Worm (Caenorhabditis elegans) whole organism, mixed stage, embryonic: ENCODE measurements around the gene ZK616.3.
A peak's percentile ranks its signal among the peaks of the same experiment; 100 is the strongest.

Source experiments
- M03D4.4 ChIP-seq: sonication (generic microtip); optimal IDR thresholded peaks from 2 replicates; lab custom pipeline; 2017; ENCODE audit warnings: mild to moderate bottlenecking, missing genetic modification characterization, missing compliant biosample characterization
- bed-3 ChIP-seq: fragments of 200-800 bp; sonication (Bioruptor generic); optimal IDR thresholded peaks from 3 replicates; lab custom pipeline; 2018; ENCODE audit warnings: mild to moderate bottlenecking, missing genetic modification characterization, moderate library complexity, missing compliant biosample characterization
- blmp-1 ChIP-seq: fragments of 150-350 bp; optimal IDR thresholded peaks from 2 replicates; lab custom pipeline; 2014; ENCODE audit warnings: missing biosample characterization, missing genetic modification characterization
- ceh-39 ChIP-seq: fragments of 150-350 bp; optimal IDR thresholded peaks from 2 replicates; lab custom pipeline; 2014; ENCODE audit warnings: missing biosample characterization, missing genetic modification characterization
- ceh-43 ChIP-seq: fragments of 200-800 bp; sonication (Bioruptor generic); optimal IDR thresholded peaks from 2 replicates; lab custom pipeline; 2018; ENCODE audit warnings: mild to moderate bottlenecking, missing genetic modification characterization, moderate library complexity, missing compliant biosample characterization
- ces-1 ChIP-seq: fragments of 150-350 bp; optimal IDR thresholded peaks from 2 replicates; lab custom pipeline; 2014; ENCODE audit warnings: missing biosample characterization, missing genetic modification reagents, missing genetic modification characterization
- drap-1 ChIP-seq: fragments of 200-800 bp; sonication (Bioruptor generic); optimal IDR thresholded peaks from 3 replicates; lab custom pipeline; 2018; ENCODE audit warnings: mild to moderate bottlenecking, missing genetic modification characterization, missing compliant biosample characterization
- elt-1 ChIP-seq: sonication (generic microtip); optimal IDR thresholded peaks from 2 replicates; lab custom pipeline; 2017; ENCODE audit warnings: missing genetic modification characterization, mild to moderate bottlenecking, missing compliant biosample characterization, antibody characterized with exemption, moderate library complexity, borderline replicate concordance; ENCODE audit not compliant: insufficient read depth
- flh-1 ChIP-seq: fragments of 200-800 bp; sonication (Bioruptor generic); optimal IDR thresholded peaks from 2 replicates; lab custom pipeline; 2018; ENCODE audit warnings: mild to moderate bottlenecking, missing genetic modification characterization, moderate library complexity, missing compliant biosample characterization
- ham-2 ChIP-seq: fragments of 200-800 bp; sonication (Bioruptor generic); optimal IDR thresholded peaks from 2 replicates; lab custom pipeline; 2018; ENCODE audit warnings: mild to moderate bottlenecking, missing genetic modification characterization, missing compliant biosample characterization
- hlh-1 ChIP-seq: fragments of 150-350 bp; optimal IDR thresholded peaks from 2 replicates; lab custom pipeline; 2014; ENCODE audit warnings: missing biosample characterization, missing genetic modification reagents, missing genetic modification characterization
- lin-13 ChIP-seq: fragments of 150-350 bp; optimal IDR thresholded peaks from 2 replicates; lab custom pipeline; 2014; ENCODE audit warnings: missing biosample characterization, missing genetic modification characterization
- lin-32 ChIP-seq: fragments of 200-800 bp; sonication (Bioruptor generic); optimal IDR thresholded peaks from 2 replicates; lab custom pipeline; 2018; ENCODE audit warnings: mild to moderate bottlenecking, missing genetic modification characterization, missing compliant biosample characterization
- lsy-2 ChIP-seq: fragments of 150-350 bp; optimal IDR thresholded peaks from 2 replicates; lab custom pipeline; 2014; ENCODE audit warnings: missing biosample characterization, missing genetic modification characterization
- mab-5 ChIP-seq: fragments of 150-350 bp; optimal IDR thresholded peaks from 2 replicates; lab custom pipeline; 2014; ENCODE audit warnings: missing biosample characterization, missing genetic modification characterization
- mep-1 ChIP-seq: fragments of 150-350 bp; optimal IDR thresholded peaks from 2 replicates; lab custom pipeline; 2017; ENCODE audit warnings: missing biosample characterization, missing genetic modification reagents, missing genetic modification characterization, inconsistent platforms
- mls-2 ChIP-seq: sonication (generic microtip); optimal IDR thresholded peaks from 2 replicates; lab custom pipeline; 2016; ENCODE audit warnings: mild to moderate bottlenecking, missing genetic modification characterization, moderate library complexity, missing compliant biosample characterization
- nhr-12 ChIP-seq: fragments of 150-350 bp; optimal IDR thresholded peaks from 2 replicates; lab custom pipeline; 2014; ENCODE audit warnings: missing biosample characterization, missing genetic modification characterization
- nhr-2 ChIP-seq: fragments of 150-350 bp; optimal IDR thresholded peaks from 2 replicates; lab custom pipeline; 2014; ENCODE audit warnings: missing biosample characterization, missing genetic modification characterization
- nhr-28 ChIP-seq: fragments of 150-350 bp; optimal IDR thresholded peaks from 2 replicates; lab custom pipeline; 2014; ENCODE audit warnings: missing biosample characterization, missing genetic modification characterization
- nhr-76 ChIP-seq: sonication (generic microtip); optimal IDR thresholded peaks from 2 replicates; lab custom pipeline; 2017; ENCODE audit warnings: missing biosample characterization, missing genetic modification characterization
- pha-4 ChIP-seq: fragments of 150-350 bp; optimal IDR thresholded peaks from 2 replicates; lab custom pipeline; 2018; ENCODE audit warnings: missing biosample characterization, missing genetic modification reagents, missing genetic modification characterization
- sem-2 ChIP-seq: fragments of 200-800 bp; sonication (Bioruptor generic); optimal IDR thresholded peaks from 2 replicates; lab custom pipeline; 2018; ENCODE audit warnings: mild to moderate bottlenecking, missing genetic modification characterization, missing compliant biosample characterization
- snpc-4 ChIP-seq: fragments of 150-350 bp; optimal IDR thresholded peaks from 2 replicates; lab custom pipeline; 2014; ENCODE audit warnings: missing biosample characterization, missing genetic modification characterization
- sptf-1 ChIP-seq: sonication (generic microtip); optimal IDR thresholded peaks from 2 replicates; lab custom pipeline; 2017; ENCODE audit warnings: mild to moderate bottlenecking, missing genetic modification characterization, moderate library complexity, missing compliant biosample characterization
- unc-120 ChIP-seq: sonication (generic microtip); optimal IDR thresholded peaks from 2 replicates; lab custom pipeline; 2017; ENCODE audit warnings: missing genetic modification characterization, missing compliant biosample characterization; ENCODE audit not compliant: poor library complexity, severe bottlenecking
- unc-39 ChIP-seq: fragments of 150-350 bp; optimal IDR thresholded peaks from 2 replicates; lab custom pipeline; 2014; ENCODE audit warnings: missing biosample characterization, missing genetic modification characterization
- unc-62 ChIP-seq: fragments of 150-350 bp; optimal IDR thresholded peaks from 2 replicates; lab custom pipeline; 2014; ENCODE audit warnings: missing biosample characterization, missing genetic modification reagents, missing genetic modification characterization
- zip-8 ChIP-seq: fragments of 150-350 bp; optimal IDR thresholded peaks from 2 replicates; lab custom pipeline; 2014; ENCODE audit warnings: missing biosample characterization, missing genetic modification characterization
- ztf-11 ChIP-seq: fragments of 150-350 bp; optimal IDR thresholded peaks from 2 replicates; lab custom pipeline; 2014; ENCODE audit warnings: missing biosample characterization, missing genetic modification characterization

The ZK616.3 gene

ce11 chrIV:5370914-5371313 lies 26.0 kb upstream of the ZK616.3 start (continued):
- TF ChIP-seq lsy-2 (tag; lab: Kevin White, UChicago) (peak; percentile 54), pha-4 (tag; lab: Kevin White, UChicago) (no peak)

- TF ChIP-seq flh-1 (GFP tag; lab: Kevin White, UChicago) = no peak
- no peak for TF ChIP-seq ceh-43 (GFP tag; lab: Kevin White, UChicago)
- no peak for TF ChIP-seq hlh-1
These were observed 22.5 kb upstream of the ZK616.3 start for ce11 chrIV:5374321-5374720.

ce11 chrIV:5374946-5375345 lies 21.9 kb upstream of the ZK616.3 start:
- TF ChIP-seq snpc-4 (tag; lab: Kevin White, UChicago) (no peak), drap-1 (GFP tag; lab: Kevin White, UChicago) (no peak), ces-1 (GFP tag; lab: Kevin White, UChicago) (no peak), M03D4.4 (tag; lab: Kevin White, UChicago) (no peak)

ce11 chrIV:5377062-5377461 lies 19.8 kb upstream of the ZK616.3 start, which contains the start of gene elo-5:
TSS of gene elo-5 (minus strand) at chrIV:5377117.
- TF ChIP-seq blmp-1 (no peak), mls-2 (tag; lab: Kevin White, UChicago) (no peak), snpc-4 (tag; lab: Kevin White, UChicago) (no peak), pha-4 (tag; lab: Kevin White, UChicago) (no peak), zip-8 (tag; lab: Kevin White, UChicago) (no peak), elt-1 (tag; lab: Kevin White, UChicago) (no peak), nhr-2 (tag; lab: Kevin White, UChicago) (no peak), ztf-11 (tag; lab: Kevin White, UChicago) (no peak), nhr-76 (tag; lab: Kevin White, UChicago) (no peak), sptf-1 (tag; lab: Kevin White, UChicago) (no peak), unc-39 (tag; lab: Kevin White, UChicago) (no peak), ceh-39 (tag; lab: Kevin White, UChicago) (no peak), sem-2 (GFP tag; lab: Kevin White, UChicago) (no peak), M03D4.4 (tag; lab: Kevin White, UChicago) (no peak), lin-13 (tag; lab: Kevin White, UChicago) (no peak), ham-2 (no peak), ces-1 (GFP tag; lab: Kevin White, UChicago) (no peak)

- TF ChIP-seq M03D4.4 (tag; lab: Kevin White, UChicago) = no peak
- TF ChIP-seq lin-32 (GFP tag; lab: Kevin White, UChicago) = no peak
- TF ChIP-seq ztf-11 (tag; lab: Kevin White, UChicago) = no peak
- no peak for TF ChIP-seq nhr-12
- TF ChIP-seq blmp-1 = no peak
- TF ChIP-seq nhr-28 (tag; lab: Kevin White, UChicago) = no peak
- TF ChIP-seq elt-1 (tag; lab: Kevin White, UChicago) = no peak
- no peak for TF ChIP-seq ceh-43 (GFP tag; lab: Kevin White, UChicago)
- no peak for TF ChIP-seq unc-39 (tag; lab: Kevin White, UChicago)
- TF ChIP-seq mep-1 (tag; lab: Kevin White, UChicago) = no peak
- TF ChIP-seq unc-120 (tag; lab: Kevin White, UChicago) = no peak
- no peak for TF ChIP-seq lsy-2 (tag; lab: Kevin White, UChicago)
- no peak for TF ChIP-seq mab-5
- TF ChIP-seq hlh-1 = no peak
- TF ChIP-seq unc-62 (GFP tag; lab: Kevin White, UChicago) = no peak
- TF ChIP-seq ces-1 (GFP tag; lab: Kevin White, UChicago) = no peak
- TF ChIP-seq nhr-76 (tag; lab: Kevin White, UChicago) = no peak
- no peak for TF ChIP-seq bed-3 (GFP tag; lab: Kevin White, UChicago)
These were observed 16.7 kb upstream of the ZK616.3 start for ce11 chrIV:5380140-5380539.

ce11 chrIV:5381334-5381733 lies 15.5 kb upstream of the ZK616.3 start, which contains the start of gene F41H10.2:
TSS of gene F41H10.2 (plus strand) at chrIV:5381634.
- no peak for TF ChIP-seq bed-3 (GFP tag; lab: Kevin White, UChicago)
- TF ChIP-seq nhr-2 (tag; lab: Kevin White, UChicago) = no peak
- no peak for TF ChIP-seq blmp-1
- TF ChIP-seq unc-39 (tag; lab: Kevin White, UChicago) = no peak
- TF ChIP-seq ztf-11 (tag; lab: Kevin White, UChicago) = no peak
- no peak for TF ChIP-seq sptf-1 (tag; lab: Kevin White, UChicago)
- no peak for TF ChIP-seq mep-1 (tag; lab: Kevin White, UChicago)
- TF ChIP-seq nhr-28 (tag; lab: Kevin White, UChicago) = no peak
- no peak for TF ChIP-seq ham-2
